Fruit fly (Drosophila melanogaster): ENCODE results near the gene CG46383.

Gene CG46383

dm6 chr3R:15925939-15926338 is 24.8 kb downstream of the CG46383 start (continued):
- TF ChIP-seq CG10321 (GFP tag; IDR thresholded peaks at IDR 0.05), result no peak
- no peak for TF ChIP-seq CG2199 (GFP tag; IDR thresholded peaks at IDR 0.05)
- TF ChIP-seq sr (GFP tag; IDR thresholded peaks at IDR 0.05), result no peak
- TF ChIP-seq CG12236 (GFP tag; optimal IDR thresholded peaks at IDR 0.05), result no peak
- no peak for TF ChIP-seq Nf-YB (GFP tag; optimal IDR thresholded peaks at IDR 0.05)
- no peak for TF ChIP-seq nmo (GFP tag; optimal IDR thresholded peaks at IDR 0.05)
- TF ChIP-seq CG30020 (tag; optimal IDR thresholded peaks at IDR 0.05), result no peak
- TF ChIP-seq CG16815 (GFP tag; optimal IDR thresholded peaks at IDR 0.05), result no peak
- TF ChIP-seq bcd (GFP tag; optimal IDR thresholded peaks at IDR 0.05), result no peak
- no peak for TF ChIP-seq Dfd (GFP tag; optimal IDR thresholded peaks at IDR 0.05)
- no peak for TF ChIP-seq h (optimal IDR thresholded peaks at IDR 0.05)
- no peak for TF ChIP-seq C15 (GFP tag; IDR thresholded peaks at IDR 0.05)
- TF ChIP-seq CG9932 (GFP tag; IDR thresholded peaks at IDR 0.05), result no peak
- no peak for TF ChIP-seq Dip2 (GFP tag; IDR thresholded peaks at IDR 0.05)
- TF ChIP-seq ac (GFP tag; optimal IDR thresholded peaks at IDR 0.05), result no peak
- no peak for TF ChIP-seq tap (tag; optimal IDR thresholded peaks at IDR 0.05)
- no peak for TF ChIP-seq ro (GFP tag; IDR thresholded peaks at IDR 0.05)
- TF ChIP-seq fd3F (GFP tag; optimal IDR thresholded peaks at IDR 0.05), result peak; percentile 19
- no peak for TF ChIP-seq CG12299 (tag; optimal IDR thresholded peaks at IDR 0.05)
- no peak for TF ChIP-seq Hsf (GFP tag; optimal IDR thresholded peaks at IDR 0.05)
- TF ChIP-seq pfk (GFP tag; optimal IDR thresholded peaks at IDR 0.05), result no peak
- no peak for TF ChIP-seq CG18262 (tag; optimal IDR thresholded peaks at IDR 0.05)
- no peak for TF ChIP-seq exex (tag; optimal IDR thresholded peaks at IDR 0.05)
- no peak for TF ChIP-seq toy (GFP tag; IDR thresholded peaks at IDR 0.05)
- TF ChIP-seq unpg (GFP tag; optimal IDR thresholded peaks at IDR 0.05), result peak; percentile 6
- TF ChIP-seq CG12155 (GFP tag; optimal IDR thresholded peaks at IDR 0.05), result no peak
- peak; percentile 76 for TF ChIP-seq Med (GFP tag)
- TF ChIP-seq fru (optimal IDR thresholded peaks at IDR 0.05), result no peak
- no peak for TF ChIP-seq ab (GFP tag; optimal IDR thresholded peaks at IDR 0.05)
- TF ChIP-seq Sox100B (GFP tag; optimal IDR thresholded peaks at IDR 0.05), result no peak
- TF ChIP-seq zen (tag; optimal IDR thresholded peaks at IDR 0.05), result no peak
- no peak for TF ChIP-seq CG7987 (GFP tag; optimal IDR thresholded peaks at IDR 0.05)
- TF ChIP-seq repo (GFP tag; optimal IDR thresholded peaks at IDR 0.05), result no peak
- no peak for TF ChIP-seq oc (tag; optimal IDR thresholded peaks at IDR 0.05)
- peak; percentile 10 for TF ChIP-seq odd (GFP tag; optimal IDR thresholded peaks at IDR 0.05)
- TF ChIP-seq CG18476 (GFP tag; optimal IDR thresholded peaks at IDR 0.05), result no peak
- no peak for TF ChIP-seq CG13123 (GFP tag; optimal IDR thresholded peaks at IDR 0.05)
- peak; percentile 3 for TF ChIP-seq CG15601 (tag; optimal IDR thresholded peaks at IDR 0.05)
- TF ChIP-seq HmgZ (tag; optimal IDR thresholded peaks at IDR 0.05), result no peak
- no peak for TF ChIP-seq ind (GFP tag; optimal IDR thresholded peaks at IDR 0.05)
- peak; percentile 7; the same call in 1 of the 2 replicates for TF ChIP-seq Rfx (GFP tag; IDR thresholded peaks at IDR 0.05)
- TF ChIP-seq Taf1 (GFP tag; IDR thresholded peaks at IDR 0.05), result no peak
- no peak for TF ChIP-seq CG3281 (GFP tag; optimal IDR thresholded peaks at IDR 0.05)
- no peak for TF ChIP-seq cad (GFP tag; optimal IDR thresholded peaks at IDR 0.05)
- no peak for TF ChIP-seq jing (GFP tag; optimal IDR thresholded peaks at IDR 0.05)
- no peak for TF ChIP-seq Nf-YC (tag; optimal IDR thresholded peaks at IDR 0.05)
- no peak for TF ChIP-seq CG3407 (GFP tag; optimal IDR thresholded peaks at IDR 0.05)
- no peak for TF ChIP-seq CG12391 (tag; optimal IDR thresholded peaks at IDR 0.05)
- TF ChIP-seq stc (GFP tag; IDR thresholded peaks at IDR 0.05), result no peak
- TF ChIP-seq CG10147 (GFP tag; optimal IDR thresholded peaks at IDR 0.05), result no peak
- TF ChIP-seq knrl (GFP tag; IDR thresholded peaks at IDR 0.05; ENCODE audit: partially characterized antibody), result no peak
- peak; percentile 20 for TF ChIP-seq Meics (GFP tag; optimal IDR thresholded peaks at IDR 0.05)
- TF ChIP-seq Mes4 (GFP tag; optimal IDR thresholded peaks at IDR 0.05), result no peak

All from whole organism, embryonic.